Worm (Caenorhabditis elegans) whole organism, L4 larva: ENCODE results near the gene fbl-1.

Experiments used
- R02D3.7 ChIP-seq: fragments of 150-350 bp; sonication (generic microtip); optimal IDR thresholded peaks from 3 replicates; lab custom pipeline; 2014; ENCODE audit warnings: missing biosample characterization, missing genetic modification characterization
- ceh-62 ChIP-seq: sonication (generic microtip); optimal IDR thresholded peaks from 2 replicates; lab custom pipeline; 2017; ENCODE audit warnings: missing biosample characterization, missing genetic modification characterization
- mes-2 ChIP-seq: sonication (generic microtip); optimal IDR thresholded peaks from 2 replicates; lab custom pipeline; 2016; ENCODE audit warnings: missing genotype, mild to moderate bottlenecking, missing genetic modification characterization, missing compliant biosample characterization; ENCODE audit not compliant: poor library complexity, severe bottlenecking
- nhr-28 ChIP-seq: fragments of 150-350 bp; optimal IDR thresholded peaks from 2 replicates; lab custom pipeline; 2014; ENCODE audit warnings: missing biosample characterization, missing genetic modification characterization
- nhr-42 ChIP-seq: fragments of 200-800 bp; sonication (Bioruptor generic); IDR thresholded peaks from 2 replicates; pipeline ENCODE4 v1.3.6; 2022; ENCODE audit warnings: missing genetic modification characterization, missing compliant biosample characterization
- saeg-2 ChIP-seq: fragments of 200-800 bp; sonication (Bioruptor generic); IDR thresholded peaks from 2 replicates; pipeline ENCODE4 v1.3.6; 2022; ENCODE audit warnings: missing genetic modification reagents, missing genetic modification characterization, missing compliant biosample characterization

- TF ChIP-seq mes-2 (tag; lab: Kevin White, UChicago) = no peak
- no peak for TF ChIP-seq saeg-2
- TF ChIP-seq nhr-42 (GFP tag; lab: Robert Waterston, UW) = no peak
- TF ChIP-seq R02D3.7 = no peak
- no peak for TF ChIP-seq ceh-62 (tag; lab: Kevin White, UChicago)
- TF ChIP-seq nhr-28 = no peak
Observed at ce11 chrIV:9496306-9496705, 44.3 kb upstream of the fbl-1 start, which contains the start of gene sru-3.
